Fruit fly (Drosophila melanogaster) whole organism, embryonic: Measurements from ENCODE around the gene CG6511.

Source experiments
- Awh ChIP-seq: fragments of 200-800 bp; sonication (Bioruptor generic); IDR thresholded peaks from 2 replicates; pipeline ENCODE4, ENCODE4 v1.3.6; 2022; ENCODE audit warnings: missing biosample characterization, missing genetic modification characterization
- C15 ChIP-seq: fragments of 200-800 bp; sonication (Bioruptor generic); IDR thresholded peaks from 3 replicates; pipeline ENCODE4 v1.3.6; 2022; ENCODE audit warnings: missing biosample characterization, missing genetic modification characterization
- CG10267 ChIP-seq: fragments of 200-800 bp; sonication (Bioruptor generic); optimal IDR thresholded peaks from 2 replicates; lab custom pipeline; 2018; ENCODE audit warnings: missing biosample characterization, mild to moderate bottlenecking, missing genetic modification characterization, moderate library complexity
- CG10565 ChIP-seq: fragments of 200-800 bp; sonication (Bioruptor generic); optimal IDR thresholded peaks from 3 replicates; lab custom pipeline; 2016; ENCODE audit warnings: missing biosample characterization, mild to moderate bottlenecking, missing genetic modification characterization
- CG11085 ChIP-seq: fragments of 200-800 bp; sonication (Bioruptor generic); IDR thresholded peaks from 2 replicates; pipeline ENCODE4 v1.3.6; 2022; ENCODE audit warnings: missing biosample characterization, missing genetic modification characterization
- CG11456 ChIP-seq: fragments of 200-800 bp; sonication (Bioruptor generic); IDR thresholded peaks from 3 replicates; pipeline ENCODE4 v1.3.6; 2022; ENCODE audit warnings: missing biosample characterization, missing genetic modification characterization
- CG12071 ChIP-seq: fragments of 200-800 bp; sonication (Bioruptor generic); optimal IDR thresholded peaks from 3 replicates; lab custom pipeline; 2018; ENCODE audit warnings: missing biosample characterization, mild to moderate bottlenecking, missing genetic modification characterization
- CG12155 ChIP-seq: fragments of 200-800 bp; sonication (Bioruptor generic); optimal IDR thresholded peaks from 3 replicates; lab custom pipeline; 2016; ENCODE audit warnings: missing biosample characterization, missing genetic modification characterization
- CG14014 ChIP-seq: fragments of 200-800 bp; sonication (Bioruptor generic); IDR thresholded peaks from 2 replicates; pipeline ENCODE4 v1.3.6; 2022; ENCODE audit warnings: missing biosample characterization, missing genetic modification characterization
- CG16815 ChIP-seq: fragments of 200-800 bp; sonication (Bioruptor generic); optimal IDR thresholded peaks from 3 replicates; lab custom pipeline; 2017; ENCODE audit warnings: missing biosample characterization, mild to moderate bottlenecking, missing genetic modification characterization
- CG18599 ChIP-seq: fragments of 200-800 bp; sonication (Bioruptor generic); optimal IDR thresholded peaks from 3 replicates; lab custom pipeline; 2017; ENCODE audit warnings: missing biosample characterization, missing genetic modification characterization, mild to moderate bottlenecking, moderate library complexity, missing genetic modification reagents
- CG2129 ChIP-seq: fragments of 200-800 bp; sonication (Bioruptor generic); IDR thresholded peaks from 2 replicates; pipeline ENCODE4 v1.3.6; 2022; ENCODE audit warnings: missing biosample characterization, missing genetic modification characterization; ENCODE audit not compliant: partially characterized antibody
- CG31388 ChIP-seq: fragments of 200-800 bp; sonication (Bioruptor generic); optimal IDR thresholded peaks from 2 replicates; lab custom pipeline; 2016; ENCODE audit warnings: missing biosample characterization, missing genetic modification characterization
- CG34376 ChIP-seq: fragments of 200-800 bp; sonication (Bioruptor generic); optimal IDR thresholded peaks from 2 replicates; lab custom pipeline; 2018; ENCODE audit warnings: missing biosample characterization, mild to moderate bottlenecking, missing genetic modification characterization
- CG34422 ChIP-seq: fragments of 200-800 bp; sonication (Bioruptor generic); IDR thresholded peaks from 3 replicates; pipeline ENCODE4 v1.3.6; 2022; ENCODE audit warnings: missing biosample characterization, missing genetic modification characterization
- CG3995 ChIP-seq: fragments of 200-800 bp; sonication (Bioruptor generic); optimal IDR thresholded peaks from 3 replicates; lab custom pipeline; 2016; ENCODE audit warnings: missing biosample characterization, missing genetic modification characterization
- CG4328 ChIP-seq: fragments of 200-800 bp; sonication (Bioruptor generic); optimal IDR thresholded peaks from 3 replicates; lab custom pipeline; 2017; ENCODE audit warnings: missing biosample characterization, missing genetic modification reagents, missing genetic modification characterization
- CG6175 ChIP-seq: fragments of 200-800 bp; sonication (Bioruptor generic); IDR thresholded peaks from 3 replicates; pipeline ENCODE4 v1.3.6; 2022; ENCODE audit warnings: missing biosample characterization, missing genetic modification characterization
- CG6272 ChIP-seq: fragments of 200-800 bp; sonication (Bioruptor generic); IDR thresholded peaks from 2 replicates; pipeline ENCODE4 v1.3.6; 2022; ENCODE audit warnings: missing biosample characterization, missing genetic modification characterization
- CG6654 ChIP-seq: fragments of 200-800 bp; sonication (Bioruptor generic); optimal IDR thresholded peaks from 2 replicates; lab custom pipeline; 2017; ENCODE audit warnings: missing biosample characterization, mild to moderate bottlenecking, missing genetic modification characterization
- CG6683 ChIP-seq: fragments of 200-800 bp; sonication (Bioruptor generic); optimal IDR thresholded peaks from 2 replicates; lab custom pipeline; 2017; ENCODE audit warnings: missing biosample characterization, mild to moderate bottlenecking, missing genetic modification characterization, missing genetic modification reagents
- CG7963 ChIP-seq: fragments of 200-800 bp; sonication (Bioruptor generic); IDR thresholded peaks from 3 replicates; pipeline ENCODE4 v1.3.6; 2022; ENCODE audit warnings: missing biosample characterization, missing genetic modification characterization; ENCODE audit not compliant: partially characterized antibody
- CG9727 ChIP-seq: fragments of 200-800 bp; sonication (Bioruptor generic); optimal IDR thresholded peaks from 3 replicates; lab custom pipeline; 2017; ENCODE audit warnings: missing biosample characterization, mild to moderate bottlenecking, missing genetic modification characterization
- CG9817 ChIP-seq: fragments of 200-800 bp; sonication (Bioruptor generic); optimal IDR thresholded peaks from 2 replicates; lab custom pipeline; 2018; ENCODE audit warnings: missing biosample characterization, mild to moderate bottlenecking, missing genetic modification characterization, moderate library complexity
- Camta ChIP-seq: fragments of 200-800 bp; sonication (Bioruptor generic); optimal IDR thresholded peaks from 2 replicates; lab custom pipeline; 2016; ENCODE audit warnings: missing biosample characterization, missing genetic modification characterization
- ERR ChIP-seq: fragments of 200-800 bp; sonication (Bioruptor generic); optimal IDR thresholded peaks from 2 replicates; lab custom pipeline; 2016; ENCODE audit warnings: missing biosample characterization, missing genetic modification characterization
- H2.0 ChIP-seq: fragments of 200-800 bp; sonication (Bioruptor generic); IDR thresholded peaks from 2 replicates; pipeline ENCODE4 v1.3.6; 2022; ENCODE audit warnings: missing biosample characterization, missing genetic modification characterization
- HLH54F ChIP-seq: fragments of 200-800 bp; sonication (Bioruptor generic); optimal IDR thresholded peaks from 3 replicates; lab custom pipeline; 2016; ENCODE audit warnings: missing biosample characterization, missing genetic modification characterization
- Hmx ChIP-seq: fragments of 200-800 bp; sonication (Bioruptor generic); optimal IDR thresholded peaks from 2 replicates; lab custom pipeline; 2016; ENCODE audit warnings: missing biosample characterization, missing genetic modification characterization
- Kr ChIP-seq: fragments of 200-800 bp; sonication (Bioruptor generic); optimal IDR thresholded peaks from 2 replicates; lab custom pipeline; 2017; ENCODE audit warnings: missing biosample characterization, mild to moderate bottlenecking, missing genetic modification characterization
- PHDP ChIP-seq: fragments of 200-800 bp; sonication (Bioruptor generic); optimal IDR thresholded peaks from 3 replicates; lab custom pipeline; 2018; ENCODE audit warnings: missing biosample characterization, mild to moderate bottlenecking, missing genetic modification characterization, moderate library complexity
- TFAM ChIP-seq: fragments of 200-800 bp; sonication (Bioruptor generic); optimal IDR thresholded peaks from 2 replicates; lab custom pipeline; 2017; ENCODE audit warnings: missing biosample characterization, missing genetic modification characterization, inconsistent platforms
- Xbp1 ChIP-seq: fragments of 200-800 bp; sonication (Bioruptor generic); optimal IDR thresholded peaks from 3 replicates; lab custom pipeline; 2016; ENCODE audit warnings: missing biosample characterization, mild to moderate bottlenecking, missing genetic modification characterization
- ash1 ChIP-seq: fragments of 200-800 bp; sonication (Bioruptor generic); optimal IDR thresholded peaks from 2 replicates; lab custom pipeline; 2018; ENCODE audit warnings: missing biosample characterization, mild to moderate bottlenecking, missing genetic modification characterization
- dmrt11E ChIP-seq: fragments of 200-800 bp; sonication (Bioruptor generic); optimal IDR thresholded peaks from 3 replicates; lab custom pipeline; 2018; ENCODE audit warnings: missing biosample characterization, mild to moderate bottlenecking, missing genetic modification characterization, moderate library complexity
- dysf ChIP-seq: fragments of 200-800 bp; sonication (Bioruptor generic); IDR thresholded peaks from 3 replicates; pipeline ENCODE4 v1.3.6; 2022; ENCODE audit warnings: missing biosample characterization, missing genetic modification characterization
- ems ChIP-seq: fragments of 200-800 bp; sonication (Bioruptor generic); optimal IDR thresholded peaks from 3 replicates; lab custom pipeline; 2016; ENCODE audit warnings: missing biosample characterization, missing genetic modification characterization
- fd96Cb ChIP-seq: fragments of 200-800 bp; sonication (Bioruptor generic); optimal IDR thresholded peaks from 2 replicates; lab custom pipeline; 2018; ENCODE audit warnings: missing biosample characterization, mild to moderate bottlenecking, missing genetic modification characterization, moderate library complexity
- gsb-n ChIP-seq: fragments of 200-800 bp; sonication (Bioruptor generic); optimal IDR thresholded peaks from 3 replicates; lab custom pipeline; 2018; ENCODE audit warnings: missing biosample characterization, mild to moderate bottlenecking, missing genetic modification characterization
- ind ChIP-seq: fragments of 200-800 bp; sonication (Bioruptor generic); optimal IDR thresholded peaks from 3 replicates; lab custom pipeline; 2016; ENCODE audit warnings: missing biosample characterization, missing genetic modification characterization
- lbe ChIP-seq: fragments of 200-800 bp; sonication (Bioruptor generic); optimal IDR thresholded peaks from 2 replicates; lab custom pipeline; 2016; ENCODE audit warnings: missing biosample characterization, mild to moderate bottlenecking, missing genetic modification characterization
- mam ChIP-seq: fragments of 200-800 bp; sonication (Bioruptor generic); optimal IDR thresholded peaks from 3 replicates; lab custom pipeline; 2016; ENCODE audit warnings: missing biosample characterization, missing genetic modification characterization
- nmo ChIP-seq: fragments of 200-800 bp; sonication (Bioruptor generic); optimal IDR thresholded peaks from 2 replicates; lab custom pipeline; 2018; ENCODE audit warnings: missing biosample characterization, mild to moderate bottlenecking, missing genetic modification characterization, moderate library complexity
- oc ChIP-seq: fragments of 200-800 bp; sonication (Bioruptor generic); optimal IDR thresholded peaks from 2 replicates; lab custom pipeline; 2018; ENCODE audit warnings: missing biosample characterization, mild to moderate bottlenecking, missing genetic modification characterization, moderate library complexity
- pb ChIP-seq: fragments of 200-800 bp; sonication (Bioruptor generic); optimal IDR thresholded peaks from 3 replicates; lab custom pipeline; 2016; ENCODE audit warnings: missing biosample characterization, missing genetic modification characterization
- prd ChIP-seq, 3 experiments: fragments of >200 bp in 2 of 3; fragments of 200-800 bp in 1 of 3; sonication (Bioruptor generic) in 1 of 3; optimal IDR thresholded peaks in 2 of 3; IDR thresholded peaks in 1 of 3; 2 replicates in 2 of 3; 3 replicates in 1 of 3; pipeline versions ENCODE4 v1.3.6 to Lab custom; 2017 to 2022; ENCODE audit warnings: missing biosample characterization in 1 of 3, missing genetic modification characterization in 1 of 3
- ro ChIP-seq: fragments of 200-800 bp; sonication (Bioruptor generic); IDR thresholded peaks from 2 replicates; pipeline ENCODE4 v1.3.6; 2022; ENCODE audit warnings: missing biosample characterization, missing genetic modification characterization
- sens ChIP-seq: fragments of 200-800 bp; sonication (Bioruptor generic); peaks from one replicate; lab custom pipeline; 2016; ENCODE audit warnings: missing biosample characterization, missing genetic modification characterization
- sna ChIP-seq: fragments of 200-800 bp; sonication (Bioruptor generic); IDR thresholded peaks from 2 replicates; pipeline ENCODE4 v1.3.6; 2022; ENCODE audit warnings: missing biosample characterization, missing genetic modification characterization; ENCODE audit not compliant: partially characterized antibody
- wor ChIP-seq: fragments of 200-800 bp; sonication (Bioruptor generic); IDR thresholded peaks from 2 replicates; pipeline ENCODE4 v1.3.6; 2022; ENCODE audit warnings: missing biosample characterization, missing genetic modification characterization
- zf30C ChIP-seq: fragments of 200-800 bp; sonication (Bioruptor generic); optimal IDR thresholded peaks from 3 replicates; lab custom pipeline; 2018; ENCODE audit warnings: missing biosample characterization, mild to moderate bottlenecking, missing genetic modification characterization

The CG6511 gene

DNA sequence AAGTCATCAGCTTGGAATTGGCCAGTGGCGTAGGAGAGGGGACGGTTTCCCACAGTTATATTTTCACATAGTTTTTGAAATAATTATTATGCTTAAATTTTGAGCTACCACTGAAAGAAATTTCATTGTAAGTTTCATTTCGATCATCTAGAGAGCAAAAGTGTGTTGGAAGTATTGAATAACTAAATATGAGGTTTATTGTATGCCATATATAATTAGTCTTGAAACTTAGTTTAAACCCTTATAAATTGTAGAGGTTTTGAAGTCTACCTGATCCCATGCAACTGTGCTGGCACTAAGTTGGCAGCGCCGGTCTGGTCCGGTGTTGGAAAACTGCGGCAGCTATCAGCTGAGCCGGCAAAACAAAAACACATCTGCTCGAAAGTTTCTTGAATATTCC lies at the start of gene CG6511, which contains the start of gene CG32022 (continued):
- TF ChIP-seq fd96Cb (peak; percentile 96), dysf (GFP tag; lab: Robert Waterston, UW) (peak; percentile 98), sna (GFP tag; lab: Robert Waterston, UW) (no peak), sens (peak; percentile 99), prd (optimal IDR thresholded peaks at IDR 0.05; lab: Kevin White, UChicago) (no peak), prd (GFP tag; IDR thresholded peaks at IDR 0.05; lab: Robert Waterston, UW) (peak; percentile 98), ash1 (GFP tag; lab: Kevin White, UChicago) (peak; percentile 48), zf30C (GFP tag; lab: Kevin White, UChicago) (peak; percentile 69), nmo (GFP tag; lab: Kevin White, UChicago) (peak; percentile 98), pb (peak; percentile 96), Camta (GFP tag; lab: Kevin White, UChicago) (peak; percentile 97), oc (peak; percentile 90), CG7963 (GFP tag; lab: Robert Waterston, UW) (no peak), TFAM (GFP tag; lab: Kevin White, UChicago) (peak; percentile 31), CG10267 (tag; lab: Kevin White, UChicago) (peak; percentile 98), CG18599 (GFP tag; lab: Kevin White, UChicago) (peak; percentile 97), CG3995 (peak; percentile 83), CG14014 (GFP tag; lab: Robert Waterston, UW) (peak; percentile 95), CG34422 (GFP tag; lab: Robert Waterston, UW) (peak; percentile 97), ERR (peak; percentile 93), CG6683 (GFP tag; lab: Kevin White, UChicago) (peak; percentile 86), ems (GFP tag; lab: Kevin White, UChicago) (peak; percentile 97), CG6175 (GFP tag; lab: Robert Waterston, UW) (peak; percentile 94), Kr (GFP tag; lab: Kevin White, UChicago) (no peak), C15 (peak; percentile 84), PHDP (tag; lab: Kevin White, UChicago) (peak; percentile 96), CG11456 (GFP tag; lab: Robert Waterston, UW) (peak; percentile 95), CG2129 (no peak), CG31388 (peak; percentile 89), dmrt11E (tag; lab: Kevin White, UChicago) (peak; percentile 96), ind (GFP tag; lab: Kevin White, UChicago) (peak; percentile 98), CG34376 (GFP tag; lab: Kevin White, UChicago) (peak; percentile 97), lbe (GFP tag; lab: Kevin White, UChicago) (peak; percentile 91), H2.0 (GFP tag; lab: Robert Waterston, UW) (peak; percentile 94), Awh (GFP tag; lab: Robert Waterston, UW) (peak; percentile 90), ro (GFP tag; lab: Robert Waterston, UW) (peak; percentile 91), Hmx (GFP tag; lab: Kevin White, UChicago) (peak; percentile 96), CG16815 (peak; percentile 99), CG6272 (GFP tag; lab: Robert Waterston, UW) (peak; percentile 97), HLH54F (GFP tag; lab: Kevin White, UChicago) (peak; percentile 99), CG11085 (GFP tag; lab: Robert Waterston, UW) (peak; percentile 93), mam (GFP tag; lab: Kevin White, UChicago) (peak; percentile 99), Xbp1 (GFP tag; lab: Kevin White, UChicago) (peak; percentile 98), CG9727 (GFP tag; lab: Kevin White, UChicago) (peak; percentile 97), CG12155 (GFP tag; lab: Kevin White, UChicago) (peak; percentile 97), CG9817 (tag; lab: Kevin White, UChicago) (peak; percentile 98), CG10565 (GFP tag; lab: Kevin White, UChicago) (peak; percentile 87), gsb-n (tag; lab: Kevin White, UChicago) (peak; percentile 93), CG6654 (GFP tag; lab: Kevin White, UChicago) (peak; percentile 89), wor (peak; percentile 92), CG12071 (peak; percentile 89), CG4328 (peak; percentile 97)
